Worm (Caenorhabditis elegans) whole organism, L1 larva: ENCODE data around the gene his-74.

Experiments used
- C34B4.2 ChIP-seq: sonication (generic microtip); optimal IDR thresholded peaks from 2 replicates; lab custom pipeline; 2017; ENCODE audit warnings: mild to moderate bottlenecking, missing genetic modification characterization, missing compliant biosample characterization
- F16B12.6 ChIP-seq: fragments of 150-350 bp; optimal IDR thresholded peaks from 2 replicates; lab custom pipeline; 2014; ENCODE audit warnings: missing biosample characterization, missing genetic modification characterization
- Y116A8C.19 ChIP-seq: sonication (generic microtip); optimal IDR thresholded peaks from 2 replicates; lab custom pipeline; 2016; ENCODE audit warnings: missing compliant biosample characterization, missing genetic modification characterization, borderline replicate concordance
- ceh-8 ChIP-seq: fragments of 200-800 bp; sonication (Bioruptor generic); optimal IDR thresholded peaks from 2 replicates; lab custom pipeline; 2018; ENCODE audit warnings: mild to moderate bottlenecking, missing genetic modification characterization, moderate library complexity, missing compliant biosample characterization
- ceh-90 ChIP-seq: sonication (generic microtip); optimal IDR thresholded peaks from 2 replicates; lab custom pipeline; 2016; ENCODE audit warnings: missing genetic modification characterization, missing compliant biosample characterization
- dpl-1 ChIP-seq, 3 experiments: fragments of 150-350 bp in 2 of 3; sonication (generic microtip) in 1 of 3; optimal IDR thresholded peaks; 2 replicates each; lab custom pipeline; 2014 to 2017; ENCODE audit warnings: missing biosample characterization in 3 of 3, missing genetic modification characterization in 3 of 3, missing genetic modification reagents in 3 of 3
- efl-1 ChIP-seq, 4 experiments: fragments of 150-350 bp; optimal IDR thresholded peaks in 3 of 4; peaks in 1 of 4; 1 replicate in 1 of 4; 2 replicates in 3 of 4; lab custom pipeline; 2014; ENCODE audit warnings: missing biosample characterization in 2 of 4, missing genetic modification characterization in 2 of 4, missing genetic modification reagents in 2 of 4
- egl-13 ChIP-seq: sonication (generic microtip); optimal IDR thresholded peaks from 2 replicates; lab custom pipeline; 2016; ENCODE audit warnings: missing genotype, missing genetic modification reagents, missing genetic modification characterization, missing compliant biosample characterization
- elt-2 ChIP-seq: sonication (generic microtip); optimal IDR thresholded peaks from 2 replicates; lab custom pipeline; 2016; ENCODE audit warnings: missing genetic modification characterization, mild to moderate bottlenecking, inconsistent platforms, missing compliant biosample characterization, missing genetic modification reagents
- elt-3 ChIP-seq, 6 experiments: fragments of 150-350 bp in 1 of 6; sonication (generic microtip); optimal IDR thresholded peaks; 2 replicates each; lab custom pipeline; 2017 to 2018; ENCODE audit warnings: missing biosample characterization in 6 of 6, missing genetic modification characterization in 6 of 6, inconsistent platforms in 1 of 6
- ets-5 ChIP-seq: fragments of 200-800 bp; sonication (Bioruptor generic); IDR thresholded peaks from 2 replicates; pipeline ENCODE4 v1.3.6; 2022; ENCODE audit warnings: missing genetic modification characterization, missing compliant biosample characterization
- fos-1 ChIP-seq: fragments of 150-350 bp; optimal IDR thresholded peaks from 2 replicates; lab custom pipeline; 2014; ENCODE audit warnings: missing biosample characterization, missing genetic modification characterization
- grh-1 ChIP-seq: fragments of 200-800 bp; sonication (Bioruptor generic); IDR thresholded peaks from 2 replicates; pipeline ENCODE4 v1.3.6; 2022; ENCODE audit warnings: missing genetic modification reagents, missing genetic modification characterization, missing compliant biosample characterization
- isw-1 ChIP-seq: fragments of 200-800 bp; sonication (Bioruptor generic); IDR thresholded peaks from 2 replicates; pipeline ENCODE4 v1.3.6; 2022; ENCODE audit warnings: missing genetic modification characterization, missing compliant biosample characterization
- lin-13 ChIP-seq: fragments of 150-350 bp; optimal IDR thresholded peaks from 2 replicates; lab custom pipeline; 2014; ENCODE audit warnings: missing biosample characterization, missing genetic modification reagents, missing genetic modification characterization
- lin-35 ChIP-seq, 2 experiments: fragments of 150-350 bp; optimal IDR thresholded peaks; 2 replicates each; lab custom pipeline; 2014; ENCODE audit warnings: missing biosample characterization in 2 of 2, missing genetic modification characterization in 2 of 2, missing genetic modification reagents in 2 of 2
- lin-39 ChIP-seq: fragments of 150-350 bp; optimal IDR thresholded peaks from 2 replicates; lab custom pipeline; 2014; ENCODE audit warnings: missing biosample characterization, missing genetic modification reagents, missing genetic modification characterization
- mep-1 ChIP-seq: fragments of 150-350 bp; optimal IDR thresholded peaks from 2 replicates; lab custom pipeline; 2014; ENCODE audit warnings: missing biosample characterization, missing genetic modification characterization
- nhr-19 ChIP-seq: fragments of 200-800 bp; sonication (Bioruptor generic); conservative IDR thresholded peaks from 2 replicates; pipeline ENCODE4 v1.3.6; 2022; ENCODE audit warnings: missing genetic modification characterization, missing compliant biosample characterization
- nhr-28 ChIP-seq: fragments of 150-350 bp; optimal IDR thresholded peaks from 2 replicates; lab custom pipeline; 2014; ENCODE audit warnings: missing biosample characterization, missing genetic modification characterization
- nhr-71 ChIP-seq: sonication (generic microtip); optimal IDR thresholded peaks from 2 replicates; lab custom pipeline; 2016; ENCODE audit warnings: mild to moderate bottlenecking, missing genetic modification characterization, moderate library complexity, missing compliant biosample characterization
- nhr-76 ChIP-seq: sonication (generic microtip); optimal IDR thresholded peaks from 2 replicates; lab custom pipeline; 2017; ENCODE audit warnings: missing biosample characterization, missing genetic modification characterization
- nhr-77 ChIP-seq: fragments of 150-350 bp; optimal IDR thresholded peaks from 2 replicates; lab custom pipeline; 2014; ENCODE audit warnings: missing biosample characterization, missing genetic modification characterization
- nhr-84 ChIP-seq: sonication (generic microtip); optimal IDR thresholded peaks from 2 replicates; lab custom pipeline; 2017; ENCODE audit warnings: missing biosample characterization, missing genetic modification characterization
- nhr-85 ChIP-seq: sonication (generic microtip); peaks from one replicate; lab custom pipeline; 2016; ENCODE audit warnings: missing genetic modification characterization, inconsistent platforms, missing compliant biosample characterization
- pag-3 ChIP-seq: sonication (generic microtip); optimal IDR thresholded peaks from 2 replicates; lab custom pipeline; 2017; ENCODE audit warnings: missing genetic modification characterization, mild to moderate bottlenecking, missing compliant biosample characterization, antibody characterized with exemption, borderline replicate concordance; ENCODE audit not compliant: insufficient read depth
- pax-3 ChIP-seq: fragments of 200-800 bp; sonication (Bioruptor generic); optimal IDR thresholded peaks from 2 replicates; lab custom pipeline; 2018; ENCODE audit warnings: mild to moderate bottlenecking, missing genetic modification characterization, moderate library complexity, missing compliant biosample characterization
- pqm-1 ChIP-seq: sonication (generic microtip); optimal IDR thresholded peaks from 3 replicates; lab custom pipeline; 2017; ENCODE audit warnings: missing biosample characterization, missing genetic modification characterization
- skn-1 ChIP-seq: fragments of 150-350 bp; optimal IDR thresholded peaks from 2 replicates; lab custom pipeline; 2014; ENCODE audit warnings: missing biosample characterization, missing genetic modification characterization
- snu-23 ChIP-seq: sonication (generic microtip); optimal IDR thresholded peaks from 2 replicates; lab custom pipeline; 2016; ENCODE audit warnings: missing genetic modification characterization, missing compliant biosample characterization
- sptf-1 ChIP-seq: fragments of 150-350 bp; optimal IDR thresholded peaks from 2 replicates; lab custom pipeline; 2014; ENCODE audit warnings: missing biosample characterization, missing genetic modification characterization
- tbx-2 ChIP-seq: sonication (generic microtip); optimal IDR thresholded peaks from 2 replicates; lab custom pipeline; 2016; ENCODE audit warnings: missing genetic modification characterization, missing compliant biosample characterization
- unc-130 ChIP-seq: fragments of 150-350 bp; optimal IDR thresholded peaks from 2 replicates; lab custom pipeline; 2017; ENCODE audit warnings: missing biosample characterization, missing genetic modification characterization, inconsistent platforms
- unc-98 ChIP-seq: fragments of 200-800 bp; sonication (Bioruptor generic); IDR thresholded peaks from 2 replicates; pipeline ENCODE4 v1.3.6; 2022; ENCODE audit warnings: missing genetic modification characterization, missing compliant biosample characterization
- vab-15 ChIP-seq: sonication (generic microtip); optimal IDR thresholded peaks from 2 replicates; lab custom pipeline; 2017; ENCODE audit warnings: missing genotype, mild to moderate bottlenecking, missing genetic modification characterization, missing compliant biosample characterization
- zag-1 ChIP-seq: fragments of 150-350 bp; optimal IDR thresholded peaks from 2 replicates; lab custom pipeline; 2014; ENCODE audit warnings: missing biosample characterization, missing genetic modification characterization
- zip-4 ChIP-seq: fragments of 200-800 bp; sonication (Bioruptor generic); optimal IDR thresholded peaks from 2 replicates; lab custom pipeline; 2018; ENCODE audit warnings: mild to moderate bottlenecking, missing genetic modification characterization, moderate library complexity, missing compliant biosample characterization
- ztf-11 ChIP-seq, 2 experiments: sonication (generic microtip); optimal IDR thresholded peaks; 2 replicates each; lab custom pipeline; 2016 to 2017; ENCODE audit warnings: missing genetic modification characterization in 2 of 2, missing biosample characterization in 1 of 2, missing compliant biosample characterization in 1 of 2

his-74 gene

ce11 chrV:12660280-12660818, at the start of gene his-74:
TSS of gene his-74 (minus strand) at chrV:12660330.
- TF ChIP-seq grh-1 (no peak), ceh-90 (tag; lab: Kevin White, UChicago) (no peak), egl-13 (tag; lab: Kevin White, UChicago) (no peak), unc-130 (tag; lab: Kevin White, UChicago) (no peak), pqm-1 (no peak), ceh-8 (no peak), skn-1 (tag; lab: Kevin White, UChicago) (no peak), unc-98 (GFP tag; lab: Robert Waterston, UW) (no peak), zag-1 (tag; lab: Kevin White, UChicago) (no peak), nhr-71 (no peak), efl-1 (optimal IDR thresholded peaks at IDR 0.05; lab: Kevin White, UChicago) (no peak), efl-1 (GFP tag; optimal IDR thresholded peaks at IDR 0.05 in 1 of 2; lab: Kevin White, UChicago) (no peak), mep-1 (tag; lab: Kevin White, UChicago) (no peak)
- TF ChIP-seq, all 84 proteins: peak for 0

ce11 chrV:12708305-12708704, 48.2 kb upstream of the his-74 start, which contains the start of gene R11D1.2:
TSS of gene R11D1.2 (plus strand) at chrV:12708605.
- TF ChIP-seq lin-39 (tag; lab: Kevin White, UChicago), result no peak
- no peak for TF ChIP-seq C34B4.2 (tag; lab: Kevin White, UChicago)
- TF ChIP-seq ceh-90 (tag; lab: Kevin White, UChicago), result no peak
- TF ChIP-seq pag-3 (tag; lab: Kevin White, UChicago), result no peak
- TF ChIP-seq efl-1 (optimal IDR thresholded peaks at IDR 0.05; lab: Kevin White, UChicago), result no peak
- peak in 1 of 2 experiments; percentile 77 for TF ChIP-seq efl-1 (GFP tag; optimal IDR thresholded peaks at IDR 0.05 in 1 of 2; lab: Kevin White, UChicago)
- TF ChIP-seq zip-4 (GFP tag; lab: Kevin White, UChicago), result no peak
- TF ChIP-seq elt-2 (tag; lab: Kevin White, UChicago), result no peak
- TF ChIP-seq pax-3 (tag; lab: Kevin White, UChicago), result no peak
- no peak for TF ChIP-seq dpl-1 (GFP tag; optimal IDR thresholded peaks at IDR 0.05; lab: Kevin White, UChicago)
- no peak for TF ChIP-seq tbx-2 (tag; lab: Kevin White, UChicago)
- no peak for TF ChIP-seq sptf-1 (tag; lab: Kevin White, UChicago)
- no peak for TF ChIP-seq egl-13 (tag; lab: Kevin White, UChicago)
- TF ChIP-seq isw-1 (GFP tag; lab: Robert Waterston, UW), result no peak
- peak; percentile 1 for TF ChIP-seq ceh-8
- TF ChIP-seq F16B12.6 (tag; lab: Kevin White, UChicago), result no peak

- no peak for TF ChIP-seq fos-1 (tag; lab: Kevin White, UChicago)
- TF ChIP-seq efl-1 (optimal IDR thresholded peaks at IDR 0.05; lab: Kevin White, UChicago), result no peak
- TF ChIP-seq efl-1 (GFP tag; optimal IDR thresholded peaks at IDR 0.05 in 1 of 2; lab: Kevin White, UChicago), result peak in 1 of 2 experiments; percentile 65
- no peak for TF ChIP-seq nhr-85 (tag; lab: Kevin White, UChicago)
Observed at ce11 chrV:12706511-12706910, 46.4 kb upstream of the his-74 start.

- TF ChIP-seq lin-35 (GFP tag; optimal IDR thresholded peaks at IDR 0.05; lab: Kevin White, UChicago), result no peak
- TF ChIP-seq nhr-84 (tag; lab: Kevin White, UChicago), result no peak
- TF ChIP-seq Y116A8C.19 (tag; lab: Kevin White, UChicago), result no peak
- no peak for TF ChIP-seq snu-23 (GFP tag; lab: Kevin White, UChicago)
- no peak for TF ChIP-seq nhr-77 (tag; lab: Kevin White, UChicago)
- TF ChIP-seq nhr-28 (tag; lab: Kevin White, UChicago), result no peak
- no peak for TF ChIP-seq ztf-11 (tag; optimal IDR thresholded peaks at IDR 0.05; lab: Kevin White, UChicago)
- no peak for TF ChIP-seq ets-5 (GFP tag; lab: Robert Waterston, UW)
- no peak for TF ChIP-seq sptf-1 (tag; lab: Kevin White, UChicago)
- TF ChIP-seq elt-3 (tag; optimal IDR thresholded peaks at IDR 0.05; lab: Kevin White, UChicago), result no peak
- TF ChIP-seq nhr-19 (GFP tag; lab: Robert Waterston, UW), result no peak
- no peak for TF ChIP-seq vab-15 (tag; lab: Kevin White, UChicago)
- no peak for TF ChIP-seq pag-3 (tag; lab: Kevin White, UChicago)
- no peak for TF ChIP-seq mep-1 (tag; lab: Kevin White, UChicago)
- no peak for TF ChIP-seq lin-13 (GFP tag; lab: Kevin White, UChicago)
- no peak for TF ChIP-seq nhr-76 (tag; lab: Kevin White, UChicago)
Observed at ce11 chrV:12704077-12704476, 43.9 kb upstream of the his-74 start, which contains the start of gene R11D1.1. TSS of gene R11D1.1 (plus strand) at chrV:12704377.
